Worm (Caenorhabditis elegans) whole organism, L4/young adult: ENCODE measurements around the gene akt-1.

Experiments used
- W03F9.2 ChIP-seq: fragments of 150-350 bp; optimal IDR thresholded peaks from 2 replicates; lab custom pipeline; 2014; ENCODE audit warnings: missing biosample characterization, missing genetic modification characterization
- dao-5 ChIP-seq: sonication (generic microtip); optimal IDR thresholded peaks from 2 replicates; lab custom pipeline; 2016; ENCODE audit warnings: missing genotype, missing genetic modification characterization, moderate library complexity, missing compliant biosample characterization
- him-1 ChIP-seq: sonication (generic microtip); optimal IDR thresholded peaks from 2 replicates; lab custom pipeline; 2016; ENCODE audit warnings: missing genotype, missing genetic modification reagents, missing genetic modification characterization, missing compliant biosample characterization

akt-1 gene

DNA sequence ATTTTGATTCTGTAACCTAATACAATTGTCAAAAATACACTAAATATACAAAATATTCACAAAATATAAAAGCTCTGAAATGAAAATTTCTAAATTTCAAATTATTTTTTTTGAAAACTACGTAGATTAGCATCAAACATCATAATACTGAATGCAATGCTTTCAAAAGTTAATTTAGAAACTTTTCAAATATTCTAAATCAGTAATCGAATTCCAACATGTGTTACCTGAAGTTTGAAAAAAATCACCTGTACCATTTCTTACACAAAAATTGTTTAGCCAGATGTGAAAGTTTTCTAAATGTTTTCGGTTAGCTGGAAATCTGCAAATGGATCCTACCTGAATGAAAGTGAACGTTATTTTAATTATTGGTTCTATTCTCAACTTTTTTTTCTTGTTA, 26.7 kb upstream of the akt-1 start, which contains the start of gene C12D8.20:
Gene C12D8.20, plus strand, starts transcription at position 301 of the 400 bp plus-strand sequence.
- TF ChIP-seq W03F9.2 (tag; lab: Kevin White, UChicago) (no peak), dao-5 (tag; lab: Kevin White, UChicago) (no peak)

DNA sequence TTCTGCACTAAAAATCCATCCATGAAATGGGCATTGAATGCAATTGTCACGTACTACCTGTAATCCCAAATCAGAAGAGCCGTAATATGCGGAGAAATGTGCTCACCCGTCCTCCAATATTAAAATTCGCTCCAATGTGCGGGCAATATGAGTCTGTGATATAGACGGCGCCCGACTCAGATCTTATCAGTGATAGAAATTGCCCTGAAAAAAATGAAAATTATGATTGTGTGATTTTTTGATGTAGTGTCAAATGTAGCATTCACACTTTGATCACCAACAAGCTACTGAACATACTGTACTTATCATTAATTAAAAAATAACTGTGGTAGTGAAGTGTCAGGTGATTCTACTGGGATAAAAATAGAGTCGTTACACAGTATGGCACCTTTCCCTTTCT, 24.1 kb upstream of the akt-1 start:
- TF ChIP-seq W03F9.2 (tag; lab: Kevin White, UChicago) (no peak), him-1 (tag; lab: Kevin White, UChicago) (no peak), dao-5 (tag; lab: Kevin White, UChicago) (no peak)

DNA sequence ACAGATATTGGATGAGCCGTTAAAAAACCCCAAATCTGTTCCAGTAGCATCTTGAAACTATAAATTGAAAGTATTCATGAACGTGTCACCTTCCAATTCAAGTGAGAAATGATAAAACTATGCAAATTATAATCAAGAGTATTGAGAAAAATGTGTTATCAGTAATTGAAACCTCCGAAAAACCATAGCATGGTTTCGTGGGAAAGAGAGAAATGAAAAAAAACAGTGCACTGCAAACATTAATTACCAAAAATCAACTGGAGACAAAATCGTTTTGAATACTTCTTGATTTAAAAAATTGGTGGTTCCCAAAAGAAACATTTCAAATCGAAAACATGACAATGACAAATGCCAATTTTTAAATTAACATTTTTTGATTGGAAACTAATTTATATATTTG, 23.1 kb upstream of the akt-1 start, which contains the start of gene daf-36:
Gene daf-36, minus strand, starts transcription at position 101 of the 400 bp plus-strand sequence.
- TF ChIP-seq dao-5 (tag; lab: Kevin White, UChicago), result no peak

- TF ChIP-seq dao-5 (tag; lab: Kevin White, UChicago) (no peak), him-1 (tag; lab: Kevin White, UChicago) (no peak), W03F9.2 (tag; lab: Kevin White, UChicago) (no peak)
Measured at ce11 chrV:10227333-10227732, 21.4 kb upstream of the akt-1 start, which contains the start of gene ttr-19. TSS of gene ttr-19 (minus strand) at chrV:10227433.

DNA sequence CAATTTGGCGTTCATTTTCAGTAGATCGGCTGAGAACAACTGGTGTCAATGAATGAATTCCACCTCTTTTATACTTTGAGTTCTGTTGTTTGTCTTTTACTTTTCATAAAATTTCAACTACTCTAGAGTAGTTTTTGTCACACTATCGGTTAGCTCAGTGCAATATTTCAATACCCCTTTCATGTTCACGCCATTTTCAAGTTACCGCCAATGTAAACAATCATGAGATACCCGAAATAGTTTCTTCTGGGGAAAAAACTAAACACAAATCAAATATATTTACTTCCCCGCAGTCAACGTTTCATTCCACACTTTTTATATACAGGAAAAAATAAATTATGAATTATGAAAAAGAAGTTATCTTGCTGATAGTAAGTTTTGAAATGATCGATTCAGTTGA, 20.3 kb upstream of the akt-1 start, which contains the start of gene fipr-4:
Gene fipr-4, minus strand, starts transcription at position 101 of the 400 bp plus-strand sequence.
- no peak for TF ChIP-seq him-1 (tag; lab: Kevin White, UChicago)
- no peak for TF ChIP-seq W03F9.2 (tag; lab: Kevin White, UChicago)
- TF ChIP-seq dao-5 (tag; lab: Kevin White, UChicago), result no peak

ce11 chrV:10229222-10229879, 19.4 kb upstream of the akt-1 start, which contains the start of the genes pyt-1 and fipr-7:
TSS of gene pyt-1 (minus strand) at chrV:10229322.
TSS of gene fipr-7 (plus strand) at chrV:10229829.
- TF ChIP-seq W03F9.2 (tag; lab: Kevin White, UChicago) (no peak), dao-5 (tag; lab: Kevin White, UChicago) (no peak), him-1 (tag; lab: Kevin White, UChicago) (no peak)

DNA sequence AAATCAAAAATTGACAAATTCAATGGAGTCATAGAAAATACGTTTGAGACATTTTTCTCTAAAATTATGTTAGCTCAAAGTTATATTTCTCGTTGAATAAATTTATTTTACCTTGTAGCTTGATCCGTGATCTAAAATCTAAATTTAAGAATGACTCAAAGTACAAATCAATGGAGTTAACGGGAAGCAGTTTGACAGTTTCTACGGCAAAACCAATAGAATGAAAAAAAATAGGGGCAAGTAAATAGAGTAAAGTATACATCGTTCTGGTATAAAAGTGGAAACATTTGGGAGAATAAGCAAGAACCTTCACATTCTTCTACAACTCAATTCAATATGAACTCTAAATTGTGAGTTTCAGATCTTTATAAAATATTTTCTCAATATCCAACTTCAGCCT, 17.8 kb upstream of the akt-1 start, which contains the start of gene fipr-6:
Gene fipr-6, plus strand, starts transcription at position 301 of the 400 bp plus-strand sequence.
- TF ChIP-seq W03F9.2 (tag; lab: Kevin White, UChicago) (no peak), dao-5 (tag; lab: Kevin White, UChicago) (no peak), him-1 (tag; lab: Kevin White, UChicago) (no peak)

- TF ChIP-seq dao-5 (tag; lab: Kevin White, UChicago) (no peak), him-1 (tag; lab: Kevin White, UChicago) (no peak), W03F9.2 (tag; lab: Kevin White, UChicago) (no peak)
Measured at ce11 chrV:10233330-10233729, 15.4 kb upstream of the akt-1 start, which contains the start of gene str-182. TSS of gene str-182 (minus strand) at chrV:10233430.

DNA sequence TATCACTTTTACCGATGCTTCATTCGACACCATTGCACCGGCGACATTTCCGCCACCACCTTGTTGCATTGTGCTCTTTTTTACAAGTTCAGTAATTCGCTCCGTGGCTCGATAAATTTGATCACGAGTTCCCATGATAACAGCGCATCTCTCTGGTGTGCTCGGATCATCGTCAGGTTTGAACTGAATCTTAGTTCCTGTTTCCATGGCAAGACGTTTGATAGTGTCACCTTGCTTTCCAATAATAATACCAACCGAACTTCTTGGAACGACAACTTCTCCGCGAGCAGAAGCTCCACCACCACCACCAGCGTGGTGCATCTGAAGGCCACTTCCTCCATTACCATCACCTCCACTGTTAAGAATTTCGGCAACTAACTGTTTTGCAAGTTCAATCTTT, 11.5 kb upstream of the akt-1 start:
- TF ChIP-seq W03F9.2 (tag; lab: Kevin White, UChicago) (no peak), him-1 (tag; lab: Kevin White, UChicago) (no peak), dao-5 (tag; lab: Kevin White, UChicago) (no peak)

ce11 chrV:10237959-10238444, 10.7 kb upstream of the akt-1 start:
- TF ChIP-seq dao-5 (tag; lab: Kevin White, UChicago) (no peak), W03F9.2 (tag; lab: Kevin White, UChicago) (no peak), him-1 (tag; lab: Kevin White, UChicago) (no peak)

ce11 chrV:10238665-10239064, 10.0 kb upstream of the akt-1 start, which contains the start of gene fubl-1:
TSS of gene fubl-1 (minus strand) at chrV:10238866.
- TF ChIP-seq W03F9.2 (tag; lab: Kevin White, UChicago), result no peak
- TF ChIP-seq him-1 (tag; lab: Kevin White, UChicago), result no peak
- TF ChIP-seq dao-5 (tag; lab: Kevin White, UChicago), result no peak

- TF ChIP-seq dao-5 (tag; lab: Kevin White, UChicago) (no peak), W03F9.2 (tag; lab: Kevin White, UChicago) (no peak), him-1 (tag; lab: Kevin White, UChicago) (no peak)
Measured at ce11 chrV:10239861-10240260, 8.8 kb upstream of the akt-1 start, which contains the start of gene fipr-8. TSS of gene fipr-8 (minus strand) at chrV:10239961.

DNA sequence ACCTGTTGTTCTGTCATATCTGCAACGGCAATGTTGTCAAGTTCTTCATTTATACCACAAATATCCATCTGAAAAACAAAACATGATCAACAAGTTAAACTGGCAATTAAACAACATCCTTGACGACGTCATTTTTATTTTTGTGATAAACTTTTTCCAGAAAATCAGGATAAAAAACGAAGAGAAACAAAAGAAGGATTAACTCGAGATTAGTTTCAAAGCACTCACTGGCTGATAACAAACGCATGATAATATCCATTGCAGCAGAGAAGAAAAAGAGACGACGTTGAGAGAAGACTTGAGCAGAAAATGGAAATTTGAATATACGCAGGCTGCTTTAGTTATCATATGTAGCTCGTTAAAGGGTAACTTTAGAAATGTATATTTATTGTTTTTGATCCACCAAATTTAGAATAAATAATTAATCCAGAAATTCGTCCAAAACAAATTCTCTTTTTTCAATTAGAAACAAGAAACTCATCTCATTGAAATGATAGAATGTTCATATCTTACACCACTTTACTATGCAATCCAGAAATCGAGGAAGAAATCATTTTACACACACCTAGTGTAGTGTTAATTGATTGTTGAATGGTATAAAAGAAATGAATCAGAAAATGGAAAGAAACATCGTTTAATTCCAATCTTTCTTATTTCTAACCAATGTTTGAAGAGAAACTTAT, 7.4 kb upstream of the akt-1 start, which contains the start of the genes C12D8.21 and col-148:
Gene C12D8.21, minus strand, starts transcription at position 68 of the 683 bp plus-strand sequence.
Gene col-148, plus strand, starts transcription at position 633 of the 683 bp plus-strand sequence.
- TF ChIP-seq him-1 (tag; lab: Kevin White, UChicago) (no peak), dao-5 (tag; lab: Kevin White, UChicago) (no peak), W03F9.2 (tag; lab: Kevin White, UChicago) (no peak)
